Worm (Caenorhabditis elegans) whole organism, late embryonic: ENCODE results near the gene ZK1067.4.
A peak's percentile ranks its signal among the peaks of the same experiment; 100 is the strongest.

Experiments used
- C38D4.7 ChIP-seq: fragments of 200-800 bp; sonication (Bioruptor generic); optimal IDR thresholded peaks from 2 replicates; lab custom pipeline; 2018; ENCODE audit warnings: mild to moderate bottlenecking, missing genetic modification characterization, moderate library complexity, missing compliant biosample characterization
- F13H6.1 ChIP-seq: sonication (generic microtip); optimal IDR thresholded peaks from 2 replicates; lab custom pipeline; 2016; ENCODE audit warnings: missing genetic modification characterization, missing compliant biosample characterization
- K02D7.2 ChIP-seq: sonication (generic microtip); optimal IDR thresholded peaks from 2 replicates; lab custom pipeline; 2017; ENCODE audit warnings: mild to moderate bottlenecking, missing genetic modification characterization, missing compliant biosample characterization
- K09A11.1 ChIP-seq: sonication (generic microtip); optimal IDR thresholded peaks from 2 replicates; lab custom pipeline; 2017; ENCODE audit warnings: antibody characterized with exemption, mild to moderate bottlenecking, missing genetic modification characterization, missing compliant biosample characterization; ENCODE audit not compliant: insufficient read depth
- T23F11.4 ChIP-seq: fragments of 200-800 bp; sonication (Bioruptor generic); optimal IDR thresholded peaks from 2 replicates; lab custom pipeline; 2018; ENCODE audit warnings: mild to moderate bottlenecking, missing genetic modification characterization, missing compliant biosample characterization
- Y22D7AL.16 ChIP-seq: sonication (generic microtip); optimal IDR thresholded peaks from 2 replicates; lab custom pipeline; 2016; ENCODE audit warnings: missing genetic modification characterization, missing compliant biosample characterization
- ahr-1 ChIP-seq: sonication (generic microtip); optimal IDR thresholded peaks from 2 replicates; lab custom pipeline; 2016; ENCODE audit warnings: missing genetic modification characterization, missing compliant biosample characterization
- ama-1 ChIP-seq: fragments of 150-350 bp; optimal IDR thresholded peaks from 2 replicates; lab custom pipeline; 2014
- ceh-2 ChIP-seq: sonication (generic microtip); optimal IDR thresholded peaks from 2 replicates; lab custom pipeline; 2016; ENCODE audit warnings: missing genotype, missing genetic modification characterization, missing compliant biosample characterization
- ceh-22 ChIP-seq: sonication (generic microtip); optimal IDR thresholded peaks from 2 replicates; lab custom pipeline; 2017; ENCODE audit warnings: missing biosample characterization, missing genetic modification characterization
- ceh-30 ChIP-seq: fragments of 150-350 bp; optimal IDR thresholded peaks from 2 replicates; lab custom pipeline; 2014; ENCODE audit warnings: missing biosample characterization, missing genetic modification characterization
- ceh-31 ChIP-seq: sonication (generic microtip); optimal IDR thresholded peaks from 2 replicates; lab custom pipeline; 2016; ENCODE audit warnings: missing genetic modification characterization, missing compliant biosample characterization
- ceh-34 ChIP-seq: sonication (generic microtip); optimal IDR thresholded peaks from 2 replicates; lab custom pipeline; 2016; ENCODE audit warnings: mild to moderate bottlenecking, missing genetic modification characterization, missing compliant biosample characterization
- ceh-48 ChIP-seq: sonication (generic microtip); optimal IDR thresholded peaks from 2 replicates; lab custom pipeline; 2016; ENCODE audit warnings: missing genetic modification characterization, inconsistent platforms, missing compliant biosample characterization
- ceh-6 ChIP-seq: fragments of 200-800 bp; sonication (Bioruptor generic); optimal IDR thresholded peaks from 2 replicates; lab custom pipeline; 2018; ENCODE audit warnings: mild to moderate bottlenecking, missing genetic modification characterization, missing compliant biosample characterization
- ceh-9 ChIP-seq: sonication (generic microtip); optimal IDR thresholded peaks from 2 replicates; lab custom pipeline; 2016; ENCODE audit warnings: mild to moderate bottlenecking, missing genetic modification characterization, inconsistent platforms, missing compliant biosample characterization
- che-1 ChIP-seq: sonication (generic microtip); optimal IDR thresholded peaks from 2 replicates; lab custom pipeline; 2016; ENCODE audit warnings: mild to moderate bottlenecking, missing genetic modification characterization, missing compliant biosample characterization
- elt-2 ChIP-seq: sonication (generic microtip); optimal IDR thresholded peaks from 2 replicates; lab custom pipeline; 2016; ENCODE audit warnings: missing genetic modification reagents, missing genetic modification characterization, missing compliant biosample characterization
- elt-4 ChIP-seq: sonication (generic microtip); optimal IDR thresholded peaks from 2 replicates; lab custom pipeline; 2016; ENCODE audit warnings: missing genetic modification characterization, missing compliant biosample characterization
- fax-1 ChIP-seq: sonication (generic microtip); optimal IDR thresholded peaks from 2 replicates; lab custom pipeline; 2016; ENCODE audit warnings: missing genotype, missing genetic modification characterization, missing compliant biosample characterization
- fkh-10 ChIP-seq: fragments of 150-350 bp; optimal IDR thresholded peaks from 2 replicates; lab custom pipeline; 2014; ENCODE audit warnings: missing biosample characterization, missing genetic modification reagents, missing genetic modification characterization
- fkh-6 ChIP-seq: sonication (generic microtip); optimal IDR thresholded peaks from 2 replicates; lab custom pipeline; 2016; ENCODE audit warnings: missing genetic modification characterization, missing compliant biosample characterization
- gmeb-2 ChIP-seq: sonication (generic microtip); optimal IDR thresholded peaks from 2 replicates; lab custom pipeline; 2016; ENCODE audit warnings: missing genetic modification characterization, inconsistent platforms, missing compliant biosample characterization
- hlh-6 ChIP-seq: sonication (generic microtip); optimal IDR thresholded peaks from 2 replicates; lab custom pipeline; 2016; ENCODE audit warnings: missing genotype, missing genetic modification characterization, missing compliant biosample characterization
- lin-11 ChIP-seq: fragments of 200-800 bp; sonication (Bioruptor generic); optimal IDR thresholded peaks from 2 replicates; lab custom pipeline; 2018; ENCODE audit warnings: mild to moderate bottlenecking, missing genetic modification characterization, missing compliant biosample characterization
- madf-2 ChIP-seq: sonication (generic microtip); optimal IDR thresholded peaks from 2 replicates; lab custom pipeline; 2017; ENCODE audit warnings: missing genetic modification characterization, missing compliant biosample characterization
- nfya-1 ChIP-seq: sonication (generic microtip); optimal IDR thresholded peaks from 2 replicates; lab custom pipeline; 2017; ENCODE audit warnings: missing genetic modification characterization, mild to moderate bottlenecking, missing compliant biosample characterization, antibody characterized with exemption, moderate library complexity
- pat-9 ChIP-seq: fragments of 200-800 bp; sonication (Bioruptor generic); optimal IDR thresholded peaks from 2 replicates; lab custom pipeline; 2018; ENCODE audit warnings: mild to moderate bottlenecking, missing genetic modification characterization, moderate library complexity, missing compliant biosample characterization
- pax-1 ChIP-seq: fragments of 150-350 bp; optimal IDR thresholded peaks from 2 replicates; lab custom pipeline; 2014; ENCODE audit warnings: missing biosample characterization, missing genetic modification characterization
- pha-2 ChIP-seq: sonication (generic microtip); optimal IDR thresholded peaks from 2 replicates; lab custom pipeline; 2017; ENCODE audit warnings: mild to moderate bottlenecking, missing genetic modification characterization, missing compliant biosample characterization
- ref-2 ChIP-seq: sonication (generic microtip); optimal IDR thresholded peaks from 2 replicates; lab custom pipeline; 2016; ENCODE audit warnings: missing genetic modification characterization, missing compliant biosample characterization
- sdc-2 ChIP-seq: sonication (generic microtip); optimal IDR thresholded peaks from 2 replicates; lab custom pipeline; 2016; ENCODE audit warnings: missing genotype, missing genetic modification characterization, missing compliant biosample characterization
- tbx-2 ChIP-seq: sonication (generic microtip); optimal IDR thresholded peaks from 2 replicates; lab custom pipeline; 2016; ENCODE audit warnings: missing genetic modification characterization, missing compliant biosample characterization
- ttx-3 ChIP-seq: sonication (generic microtip); optimal IDR thresholded peaks from 2 replicates; lab custom pipeline; 2016; ENCODE audit warnings: missing genetic modification reagents, missing genetic modification characterization, missing compliant biosample characterization
- unc-3 ChIP-seq, 2 experiments: fragments of 200-800 bp in 1 of 2; sonication (Bioruptor generic) in 1 of 2; sonication (generic microtip) in 1 of 2; conservative IDR thresholded peaks in 1 of 2; optimal IDR thresholded peaks in 1 of 2; 2 replicates each; pipeline versions ENCODE4 v1.3.6 to Lab custom; 2016 to 2022; ENCODE audit warnings: missing compliant biosample characterization in 2 of 2, missing genetic modification characterization in 2 of 2, missing genetic modification reagents in 1 of 2
- unc-55 ChIP-seq: sonication (generic microtip); optimal IDR thresholded peaks from 2 replicates; lab custom pipeline; 2017; ENCODE audit warnings: missing biosample characterization, missing genetic modification reagents, missing genetic modification characterization
- unc-86 ChIP-seq: sonication (generic microtip); optimal IDR thresholded peaks from 2 replicates; lab custom pipeline; 2016; ENCODE audit warnings: missing genetic modification characterization, missing compliant biosample characterization
- ztf-16 ChIP-seq: sonication (generic microtip); optimal IDR thresholded peaks from 2 replicates; lab custom pipeline; 2017; ENCODE audit warnings: missing genetic modification characterization, missing compliant biosample characterization

Gene ZK1067.4

ce11 chrII:9178811-9179210 is 31.4 kb upstream of the ZK1067.4 start:
- TF ChIP-seq sdc-2 (tag; lab: Kevin White, UChicago) (no peak), unc-3 (GFP tag; conservative IDR thresholded peaks at IDR 0.05; lab: Robert Waterston, UW) (no peak), unc-3 (tag; optimal IDR thresholded peaks at IDR 0.05; lab: Kevin White, UChicago) (no peak), elt-4 (tag; lab: Kevin White, UChicago) (no peak), K02D7.2 (tag; lab: Kevin White, UChicago) (no peak), ceh-22 (no peak), unc-86 (tag; lab: Kevin White, UChicago) (no peak), madf-2 (tag; lab: Kevin White, UChicago) (no peak), ceh-6 (no peak), ceh-48 (tag; lab: Kevin White, UChicago) (no peak), Y22D7AL.16 (tag; lab: Kevin White, UChicago) (no peak), ttx-3 (tag; lab: Kevin White, UChicago) (no peak), ztf-16 (tag; lab: Kevin White, UChicago) (no peak), ceh-30 (tag; lab: Kevin White, UChicago) (no peak), ama-1 (lab: Kevin White, UChicago) (no peak), ceh-9 (no peak)

ce11 chrII:9181155-9181554 is 29.0 kb upstream of the ZK1067.4 start:
- TF ChIP-seq elt-2 (tag; lab: Kevin White, UChicago) (peak; percentile 62), ceh-31 (tag; lab: Kevin White, UChicago) (no peak)

- TF ChIP-seq elt-4 (tag; lab: Kevin White, UChicago) (no peak), gmeb-2 (no peak), unc-3 (GFP tag; conservative IDR thresholded peaks at IDR 0.05; lab: Robert Waterston, UW) (no peak), unc-3 (tag; optimal IDR thresholded peaks at IDR 0.05; lab: Kevin White, UChicago) (no peak), nfya-1 (no peak), unc-55 (GFP tag; lab: Kevin White, UChicago) (no peak), pax-1 (tag; lab: Kevin White, UChicago) (no peak), madf-2 (tag; lab: Kevin White, UChicago) (no peak), ref-2 (tag; lab: Kevin White, UChicago) (no peak), tbx-2 (tag; lab: Kevin White, UChicago) (no peak), ama-1 (lab: Kevin White, UChicago) (no peak), sdc-2 (tag; lab: Kevin White, UChicago) (no peak), T23F11.4 (no peak), elt-2 (tag; lab: Kevin White, UChicago) (no peak), ceh-31 (tag; lab: Kevin White, UChicago) (no peak), hlh-6 (tag; lab: Kevin White, UChicago) (no peak)
Observed at ce11 chrII:9185915-9186314, 24.3 kb upstream of the ZK1067.4 start.

ce11 chrII:9188380-9188779 is 21.8 kb upstream of the ZK1067.4 start, which contains the start of gene sym-2:
Gene sym-2 (minus strand): TSS chrII:9188480.
- TF ChIP-seq ztf-16 (tag; lab: Kevin White, UChicago) = no peak
- no peak for TF ChIP-seq pat-9 (tag; lab: Kevin White, UChicago)
- no peak for TF ChIP-seq fax-1 (tag; lab: Kevin White, UChicago)
- no peak for TF ChIP-seq ceh-34
- TF ChIP-seq ceh-48 (tag; lab: Kevin White, UChicago) = no peak
- TF ChIP-seq che-1 (tag; lab: Kevin White, UChicago) = no peak
- TF ChIP-seq fkh-6 (tag; lab: Kevin White, UChicago) = no peak
- no peak for TF ChIP-seq pha-2
- TF ChIP-seq ttx-3 (tag; lab: Kevin White, UChicago) = no peak
- TF ChIP-seq ahr-1 (tag; lab: Kevin White, UChicago) = no peak
- no peak for TF ChIP-seq lin-11
- no peak for TF ChIP-seq C38D4.7 (GFP tag; lab: Kevin White, UChicago)
- TF ChIP-seq fkh-10 = no peak
- TF ChIP-seq K09A11.1 (tag; lab: Kevin White, UChicago) = no peak
- no peak for TF ChIP-seq madf-2 (tag; lab: Kevin White, UChicago)
- TF ChIP-seq ceh-2 (tag; lab: Kevin White, UChicago) = no peak
- TF ChIP-seq ceh-22 = no peak
- TF ChIP-seq F13H6.1 = no peak
- TF ChIP-seq, all 69 proteins: peak for 0
